Fruit fly (Drosophila melanogaster): ENCODE results near the gene CG7084.

DNA sequence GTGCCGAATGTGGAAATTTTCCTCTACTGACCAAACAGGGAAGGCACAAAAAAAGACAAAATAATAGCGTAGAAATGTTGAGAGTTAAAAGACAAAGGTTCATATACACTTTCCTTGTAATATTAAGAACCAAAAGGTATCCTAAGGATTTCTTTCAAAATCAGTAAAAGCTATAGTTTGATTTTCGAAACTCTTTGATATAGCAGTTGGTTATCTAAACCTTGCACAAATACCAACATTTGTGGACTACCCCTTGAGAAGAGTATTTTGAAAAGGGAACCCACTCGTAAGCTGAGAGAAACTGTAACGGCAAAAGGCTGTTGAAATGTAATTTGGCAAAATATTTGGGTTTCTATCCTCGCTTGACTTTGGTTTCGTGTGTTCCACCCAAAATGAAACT is 28.8 kb upstream of the CG7084 start:
- TF ChIP-seq CG8478 (optimal IDR thresholded peaks at IDR 0.05) (no peak), CTCF (optimal IDR thresholded peaks at IDR 0.05) (no peak)
